Fruit fly (Drosophila melanogaster): Measurements from ENCODE around the gene CG31698.

CG31698 gene

dm6 chr2L:3158260-3159072 lies 15.2 kb downstream of the CG31698 start (continued):
- peak; percentile 25; the same call in 1 of the 2 replicates for TF ChIP-seq sob (GFP tag; IDR thresholded peaks at IDR 0.05)
- TF ChIP-seq CG16813 (GFP tag; IDR thresholded peaks at IDR 0.05; ENCODE audit: partially characterized antibody), result 0 out of 3 replicates have a peak, but pooled peaks have one; percentile 8
- no peak for TF ChIP-seq Hey (tag; optimal IDR thresholded peaks at IDR 0.05)
- TF ChIP-seq mld (GFP tag; IDR thresholded peaks at IDR 0.05; ENCODE audit: partially characterized antibody), result no peak
- no peak for TF ChIP-seq CG11696 (GFP tag; IDR thresholded peaks at IDR 0.05)
- TF ChIP-seq ftz-f1 (GFP tag; optimal IDR thresholded peaks at IDR 0.05), result no peak
- TF ChIP-seq kay (GFP tag; optimal IDR thresholded peaks at IDR 0.05), result peak; percentile 51
- TF ChIP-seq CG5245 (GFP tag; optimal IDR thresholded peaks at IDR 0.05), result no peak
- no peak for TF ChIP-seq grn (GFP tag; optimal IDR thresholded peaks at IDR 0.05)
- peak; percentile 43 for TF ChIP-seq CG2678 (tag; optimal IDR thresholded peaks at IDR 0.05)
- no peak for TF ChIP-seq CG14014 (GFP tag; IDR thresholded peaks at IDR 0.05)
- no peak for TF ChIP-seq eyg (GFP tag; optimal IDR thresholded peaks at IDR 0.05)
- TF ChIP-seq CG15269 (tag; optimal IDR thresholded peaks at IDR 0.05), result peak; percentile 34
- TF ChIP-seq CG2199 (GFP tag; IDR thresholded peaks at IDR 0.05), result peak; percentile 96
- no peak for TF ChIP-seq Hmx (GFP tag; optimal IDR thresholded peaks at IDR 0.05)
- no peak for TF ChIP-seq sima (GFP tag; optimal IDR thresholded peaks at IDR 0.05)
- no peak for TF ChIP-seq CG4328 (GFP tag; optimal IDR thresholded peaks at IDR 0.05)
- peak; percentile 9 for TF ChIP-seq CG12299 (tag; optimal IDR thresholded peaks at IDR 0.05)
- TF ChIP-seq Asciz (GFP tag; optimal IDR thresholded peaks at IDR 0.05), result no peak
- TF ChIP-seq CG31224 (GFP tag; IDR thresholded peaks at IDR 0.05), result no peak
- peak; percentile 84 for TF ChIP-seq sens (GFP tag)
- TF ChIP-seq CG9876 (GFP tag; optimal IDR thresholded peaks at IDR 0.05), result no peak
- TF ChIP-seq chm (GFP tag; IDR thresholded peaks at IDR 0.05), result 0 out of 2 replicates have a peak, but pooled peaks have one; percentile 49
- TF ChIP-seq unc-4 (GFP tag; IDR thresholded peaks at IDR 0.05; ENCODE audit: partially characterized antibody), result no peak
- TF ChIP-seq insv (GFP tag; optimal IDR thresholded peaks at IDR 0.05), result peak; percentile 90 to 97
- TF ChIP-seq Usf (GFP tag; optimal IDR thresholded peaks at IDR 0.05), result no peak
- no peak; the same call in 1 of the 2 replicates for TF ChIP-seq slbo (GFP tag; IDR thresholded peaks at IDR 0.05)
- no peak for TF ChIP-seq CG9609 (GFP tag; optimal IDR thresholded peaks at IDR 0.05)
- TF ChIP-seq CG8944 (GFP tag; optimal IDR thresholded peaks at IDR 0.05), result no peak
- TF ChIP-seq BtbVII (GFP tag; optimal IDR thresholded peaks at IDR 0.05), result peak; percentile 8
- TF ChIP-seq CG11695 (GFP tag; IDR thresholded peaks at IDR 0.05), result no peak
- TF ChIP-seq Hmr (GFP tag; optimal IDR thresholded peaks at IDR 0.05), result peak; percentile 24
- TF ChIP-seq jumu (GFP tag; optimal IDR thresholded peaks at IDR 0.05), result peak; percentile 5
- TF ChIP-seq bbx (GFP tag; IDR thresholded peaks at IDR 0.05; ENCODE audit: partially characterized antibody), result peak; percentile 49; the same call in 1 of the 2 replicates
- TF ChIP-seq HLH3B (GFP tag; IDR thresholded peaks at IDR 0.05), result no peak
- TF ChIP-seq gsb (GFP tag; IDR thresholded peaks at IDR 0.05), result no peak
- no peak for TF ChIP-seq Vsx1 (GFP tag; optimal IDR thresholded peaks at IDR 0.05)
- TF ChIP-seq Hr3 (GFP tag; optimal IDR thresholded peaks at IDR 0.05), result no peak
- no peak for TF ChIP-seq Gsc (GFP tag; IDR thresholded peaks at IDR 0.05)
- no peak for TF ChIP-seq az2 (GFP tag; optimal IDR thresholded peaks at IDR 0.05)
- TF ChIP-seq Antp (GFP tag; optimal IDR thresholded peaks at IDR 0.05), result no peak
- TF ChIP-seq CG3995 (GFP tag; optimal IDR thresholded peaks at IDR 0.05), result no peak
- TF ChIP-seq dm (GFP tag; optimal IDR thresholded peaks at IDR 0.05), result no peak
- TF ChIP-seq CG17361 (GFP tag; IDR thresholded peaks at IDR 0.05), result peak; percentile 24; the same call in 1 of the 3 replicates
- TF ChIP-seq Scr (GFP tag; IDR thresholded peaks at IDR 0.05; ENCODE audit: partially characterized antibody), result 0 out of 2 replicates have a peak, but pooled peaks have one; percentile 9
- no peak for TF ChIP-seq CG10209 (GFP tag; optimal IDR thresholded peaks at IDR 0.05)
- TF ChIP-seq CG18764 (GFP tag; optimal IDR thresholded peaks at IDR 0.05), result no peak
- no peak for TF ChIP-seq gcm2 (GFP tag; optimal IDR thresholded peaks at IDR 0.05)
- no peak for TF ChIP-seq HmgD (GFP tag; optimal IDR thresholded peaks at IDR 0.05)
- TF ChIP-seq CG7928 (GFP tag; optimal IDR thresholded peaks at IDR 0.05), result no peak

Measured in whole organism, embryonic.